Worm (Caenorhabditis elegans) whole organism, early embryonic: ENCODE data around the gene nsph-4.2.

Experiments used
- scrt-1 ChIP-seq: fragments of 200-800 bp; sonication (Bioruptor generic); IDR thresholded peaks from 2 replicates; pipeline ENCODE4 v1.3.6; 2022; ENCODE audit warnings: missing genetic modification characterization, missing compliant biosample characterization
- tbx-11 ChIP-seq: fragments of 200-800 bp; sonication (Bioruptor generic); IDR thresholded peaks from 2 replicates; pipeline ENCODE4 v1.3.6; 2022; ENCODE audit warnings: missing genetic modification characterization, missing compliant biosample characterization

ce11 chrIV:5210606-5211005 is 8.0 kb upstream of the nsph-4.2 start:
- TF ChIP-seq tbx-11 (GFP tag; lab: Robert Waterston, UW) = no peak
- TF ChIP-seq scrt-1 (GFP tag; lab: Robert Waterston, UW) = no peak
